Worm (Caenorhabditis elegans) whole organism, late embryonic: Measurements from ENCODE around the gene sra-35.

Experiments used
- ceh-24 ChIP-seq: sonication (generic microtip); optimal IDR thresholded peaks from 2 replicates; lab custom pipeline; 2016; ENCODE audit warnings: mild to moderate bottlenecking, missing genetic modification characterization, missing compliant biosample characterization
- eyg-1 ChIP-seq: sonication (generic microtip); optimal IDR thresholded peaks from 2 replicates; lab custom pipeline; 2016; ENCODE audit warnings: missing genotype, missing genetic modification characterization, missing compliant biosample characterization
- fkh-10 ChIP-seq: fragments of 150-350 bp; optimal IDR thresholded peaks from 2 replicates; lab custom pipeline; 2014; ENCODE audit warnings: missing biosample characterization, missing genetic modification reagents, missing genetic modification characterization
- nhr-11 ChIP-seq: fragments of 150-350 bp; optimal IDR thresholded peaks from 2 replicates; lab custom pipeline; 2014; ENCODE audit warnings: missing biosample characterization, missing genetic modification characterization
- pag-3 ChIP-seq: sonication (generic microtip); optimal IDR thresholded peaks from 2 replicates; lab custom pipeline; 2016; ENCODE audit warnings: missing compliant biosample characterization, missing genetic modification characterization, borderline replicate concordance
- pqm-1 ChIP-seq: sonication (generic microtip); optimal IDR thresholded peaks from 2 replicates; lab custom pipeline; 2016; ENCODE audit warnings: missing genetic modification characterization, missing compliant biosample characterization
- unc-3 ChIP-seq, 2 experiments: fragments of 200-800 bp in 1 of 2; sonication (Bioruptor generic) in 1 of 2; sonication (generic microtip) in 1 of 2; conservative IDR thresholded peaks in 1 of 2; optimal IDR thresholded peaks in 1 of 2; 2 replicates each; pipeline versions ENCODE4 v1.3.6 to Lab custom; 2016 to 2022; ENCODE audit warnings: missing compliant biosample characterization in 2 of 2, missing genetic modification characterization in 2 of 2, missing genetic modification reagents in 1 of 2

DNA sequence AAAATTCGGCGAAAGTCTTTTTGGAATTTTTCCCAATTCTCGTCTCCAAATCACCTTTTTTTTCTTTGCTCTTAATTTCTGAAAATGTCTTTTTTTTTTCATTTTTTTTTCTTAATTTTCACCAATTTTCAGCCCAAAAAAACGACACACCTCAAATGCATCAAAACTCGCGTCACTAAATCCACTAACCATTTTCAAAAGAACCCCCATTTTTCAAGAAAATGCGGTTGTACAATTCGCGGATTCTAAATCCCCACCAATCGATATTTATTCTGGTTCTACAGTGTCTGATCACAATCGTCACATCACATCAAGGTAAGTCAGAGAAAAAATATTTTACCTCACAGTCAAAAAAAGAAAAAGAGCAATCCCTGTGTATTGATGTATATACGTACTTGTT lies 44.2 kb upstream of the sra-35 start, which contains the start of gene vab-1:
- TF ChIP-seq unc-3 (GFP tag; conservative IDR thresholded peaks at IDR 0.05; lab: Robert Waterston, UW) (no peak), unc-3 (tag; optimal IDR thresholded peaks at IDR 0.05; lab: Kevin White, UChicago) (no peak), eyg-1 (tag; lab: Kevin White, UChicago) (no peak), pqm-1 (tag; lab: Kevin White, UChicago) (no peak), fkh-10 (GFP tag; lab: Kevin White, UChicago) (no peak), ceh-24 (tag; lab: Kevin White, UChicago) (no peak), nhr-11 (tag; lab: Kevin White, UChicago) (no peak), pag-3 (tag; lab: Kevin White, UChicago) (no peak)
